Fruit fly (Drosophila melanogaster) whole organism, pupa: ENCODE data around the gene CG6834.

Experiments used
- CG12605 ChIP-seq: fragments of 200-800 bp; sonication (Bioruptor generic); IDR thresholded peaks from 2 replicates; pipeline ENCODE4 v1.3.6; 2022; ENCODE audit warnings: missing biosample characterization, missing genetic modification characterization
- CG14655 ChIP-seq: fragments of 200-800 bp; sonication (Bioruptor generic); optimal IDR thresholded peaks from 3 replicates; lab custom pipeline; 2017; ENCODE audit warnings: mild to moderate bottlenecking, missing biosample characterization, missing genetic modification reagents, missing genetic modification characterization
- CG17806 ChIP-seq: fragments of 200-800 bp; sonication (Bioruptor generic); optimal IDR thresholded peaks from 2 replicates; lab custom pipeline; 2018; ENCODE audit warnings: missing biosample characterization, mild to moderate bottlenecking, missing genetic modification characterization, moderate library complexity
- EcR ChIP-seq: fragments of 200-800 bp; sonication (Bioruptor generic); optimal IDR thresholded peaks from 3 replicates; lab custom pipeline; 2019; ENCODE audit warnings: missing biosample characterization, missing genetic modification characterization, mild to moderate bottlenecking, moderate library complexity, missing genetic modification reagents
- Pif1A ChIP-seq: fragments of 200-800 bp; sonication (Bioruptor generic); optimal IDR thresholded peaks from 3 replicates; lab custom pipeline; 2016; ENCODE audit warnings: missing biosample characterization, missing genetic modification characterization
- Pif1B ChIP-seq: fragments of 200-800 bp; sonication (Bioruptor generic); optimal IDR thresholded peaks from 3 replicates; lab custom pipeline; 2016; ENCODE audit warnings: missing biosample characterization, missing genetic modification characterization
- Snoo ChIP-seq: fragments of 200-800 bp; sonication (Bioruptor generic); optimal IDR thresholded peaks from 3 replicates; lab custom pipeline; 2017; ENCODE audit warnings: missing biosample characterization, mild to moderate bottlenecking, missing genetic modification characterization, inconsistent platforms

dm6 chr3R:11673955-11674663 lies 13.8 kb downstream of the CG6834 start, which contains the start of gene CG14715:
- TF ChIP-seq CG12605 (GFP tag; lab: Robert Waterston, UW) (no peak), Pif1B (GFP tag; lab: Kevin White, UChicago) (no peak), CG14655 (no peak), EcR (GFP tag; lab: Kevin White, UChicago) (no peak), Pif1A (GFP tag; lab: Kevin White, UChicago) (no peak), CG17806 (tag; lab: Kevin White, UChicago) (peak; percentile 13), Snoo (tag; lab: Kevin White, UChicago) (no peak)
